Worm (Caenorhabditis elegans) whole organism, L1 larva: ENCODE data around the gene lgc-12.

Experiments used
- elt-2 ChIP-seq: sonication (generic microtip); optimal IDR thresholded peaks from 2 replicates; lab custom pipeline; 2016; ENCODE audit warnings: missing genetic modification characterization, mild to moderate bottlenecking, inconsistent platforms, missing compliant biosample characterization, missing genetic modification reagents
- mep-1 ChIP-seq: fragments of 150-350 bp; optimal IDR thresholded peaks from 2 replicates; lab custom pipeline; 2014; ENCODE audit warnings: missing biosample characterization, missing genetic modification characterization
- ztf-11 ChIP-seq, 2 experiments: sonication (generic microtip); optimal IDR thresholded peaks; 2 replicates each; lab custom pipeline; 2016 to 2017; ENCODE audit warnings: missing genetic modification characterization in 2 of 2, missing biosample characterization in 1 of 2, missing compliant biosample characterization in 1 of 2

- TF ChIP-seq mep-1 = peak; percentile 84
- TF ChIP-seq ztf-11 (tag; optimal IDR thresholded peaks at IDR 0.05; lab: Kevin White, UChicago) = peak in 1 of 2 experiments; percentile 9
- TF ChIP-seq elt-2 (tag; lab: Kevin White, UChicago) = peak; percentile 39
These were observed 8.2 kb downstream of the lgc-12 start, which contains the start of gene R13A5.7 for ce11 chrIII:7570083-7570695.
